Worm (Caenorhabditis elegans): ENCODE results near the gene igdb-3.

Gene igdb-3

ce11 chrX:6371192-6372116, 13.8 kb upstream of the igdb-3 start (continued):
- TF ChIP-seq ceh-31 (tag; optimal IDR thresholded peaks at IDR 0.05) (peak; percentile 7), nfya-1 (tag; optimal IDR thresholded peaks at IDR 0.05) (peak; percentile 33), tbx-7 (tag; optimal IDR thresholded peaks at IDR 0.05) (no peak), hlh-15 (tag; optimal IDR thresholded peaks at IDR 0.05) (peak; percentile 47), pag-3 (tag; optimal IDR thresholded peaks at IDR 0.05; ENCODE audit: borderline replicate concordance) (no peak), ceh-9 (tag; optimal IDR thresholded peaks at IDR 0.05) (peak; percentile 42), ama-1 (optimal IDR thresholded peaks at IDR 0.05) (no peak), sdc-2 (tag; optimal IDR thresholded peaks at IDR 0.05) (peak; percentile 70), dve-1 (tag; optimal IDR thresholded peaks at IDR 0.05) (peak; percentile 26), ttx-3 (tag; optimal IDR thresholded peaks at IDR 0.05) (peak; percentile 80), ceh-6 (GFP tag; optimal IDR thresholded peaks at IDR 0.05) (peak; percentile 70), ceh-24 (tag; optimal IDR thresholded peaks at IDR 0.05) (peak; percentile 51), nhr-11 (tag; optimal IDR thresholded peaks at IDR 0.05) (no peak), ceh-45 (GFP tag; IDR thresholded peaks at IDR 0.05) (peak; percentile 64; the same call in 1 of the 2 replicates), F13H6.1 (tag; optimal IDR thresholded peaks at IDR 0.05) (peak; percentile 17), nhr-232 (tag; optimal IDR thresholded peaks at IDR 0.05) (peak; percentile 45), K09A11.1 (tag; optimal IDR thresholded peaks at IDR 0.05; ENCODE audit: insufficient read depth) (no peak), elt-4 (tag; optimal IDR thresholded peaks at IDR 0.05) (no peak), K02D7.2 (tag; optimal IDR thresholded peaks at IDR 0.05) (peak; percentile 29), hlh-13 (GFP tag; optimal IDR thresholded peaks at IDR 0.05) (peak; percentile 43), fax-1 (tag; optimal IDR thresholded peaks at IDR 0.05) (peak; percentile 61), gmeb-2 (tag; optimal IDR thresholded peaks at IDR 0.05) (peak; percentile 77), madf-2 (tag; optimal IDR thresholded peaks at IDR 0.05) (peak; percentile 47), fkh-6 (tag; optimal IDR thresholded peaks at IDR 0.05) (peak; percentile 6), pax-1 (tag; optimal IDR thresholded peaks at IDR 0.05) (no peak), pha-2 (tag; optimal IDR thresholded peaks at IDR 0.05) (peak; percentile 68)

ce11 chrX:6373348-6373747, 11.9 kb upstream of the igdb-3 start, which contains the start of gene C03B1.17:
Gene C03B1.17, plus strand, starts transcription at chrX:6373648.
- TF ChIP-seq ceh-6 (GFP tag; optimal IDR thresholded peaks at IDR 0.05) (no peak), sox-4 (tag; optimal IDR thresholded peaks at IDR 0.05) (no peak), F13H6.1 (tag; optimal IDR thresholded peaks at IDR 0.05) (no peak), sox-2 (GFP tag; IDR thresholded peaks at IDR 0.05) (no peak), ceh-30 (tag; optimal IDR thresholded peaks at IDR 0.05) (no peak), ets-4 (tag; optimal IDR thresholded peaks at IDR 0.05) (no peak), ceh-18 (tag; optimal IDR thresholded peaks at IDR 0.05) (no peak), gmeb-2 (tag; optimal IDR thresholded peaks at IDR 0.05) (no peak), unc-55 (GFP tag; optimal IDR thresholded peaks at IDR 0.05) (no peak)

ce11 chrX:6374451-6374850, 10.8 kb upstream of the igdb-3 start, which contains the start of gene C03B1.1:
Gene C03B1.1, plus strand, starts transcription at chrX:6374751.
- TF ChIP-seq ceh-18 (tag; optimal IDR thresholded peaks at IDR 0.05) (no peak), pha-4 (tag; optimal IDR thresholded peaks at IDR 0.05) (no peak), ceh-19 (GFP tag; optimal IDR thresholded peaks at IDR 0.05) (no peak), T23F11.4 (GFP tag; optimal IDR thresholded peaks at IDR 0.05) (no peak), ttx-3 (tag; optimal IDR thresholded peaks at IDR 0.05) (no peak), hlh-8 (tag; optimal IDR thresholded peaks at IDR 0.05) (no peak), C08G9.2 (tag; optimal IDR thresholded peaks at IDR 0.05) (no peak), odd-2 (tag; optimal IDR thresholded peaks at IDR 0.05) (no peak), ceh-30 (tag; optimal IDR thresholded peaks at IDR 0.05) (no peak), ahr-1 (tag; optimal IDR thresholded peaks at IDR 0.05) (no peak), Y22D7AL.16 (tag; optimal IDR thresholded peaks at IDR 0.05) (no peak), ceh-34 (tag; optimal IDR thresholded peaks at IDR 0.05) (no peak), hlh-15 (tag; optimal IDR thresholded peaks at IDR 0.05) (no peak), rnt-1 (tag; optimal IDR thresholded peaks at IDR 0.05) (no peak), dmd-4 (tag; optimal IDR thresholded peaks at IDR 0.05; ENCODE audit: borderline replicate concordance) (no peak), ceh-9 (tag; optimal IDR thresholded peaks at IDR 0.05) (no peak), ceh-14 (tag; optimal IDR thresholded peaks at IDR 0.05) (no peak), lin-11 (tag; optimal IDR thresholded peaks at IDR 0.05) (no peak), ceh-48 (tag; optimal IDR thresholded peaks at IDR 0.05) (no peak), nhr-11 (tag; optimal IDR thresholded peaks at IDR 0.05) (no peak)
